Fruit fly (Drosophila melanogaster) whole organism, embryonic: Measurements from ENCODE around the gene Indy.

Experiments used
- Antp ChIP-seq: fragments of 200-800 bp; sonication (Bioruptor generic); optimal IDR thresholded peaks from 3 replicates; lab custom pipeline; 2016; ENCODE audit warnings: missing biosample characterization, missing genetic modification characterization
- Asciz ChIP-seq: fragments of 200-800 bp; sonication (Bioruptor generic); optimal IDR thresholded peaks from 2 replicates; lab custom pipeline; 2017; ENCODE audit warnings: missing biosample characterization, mild to moderate bottlenecking, missing genetic modification characterization, missing genetic modification reagents
- Bteb2 ChIP-seq: fragments of 200-800 bp; sonication (Bioruptor generic); optimal IDR thresholded peaks from 2 replicates; lab custom pipeline; 2016; ENCODE audit warnings: missing biosample characterization, missing genetic modification characterization
- C15 ChIP-seq: fragments of 200-800 bp; sonication (Bioruptor generic); IDR thresholded peaks from 3 replicates; pipeline ENCODE4 v1.3.6; 2022; ENCODE audit warnings: missing biosample characterization, missing genetic modification characterization
- CG10147 ChIP-seq: fragments of 200-800 bp; sonication (Bioruptor generic); optimal IDR thresholded peaks from 2 replicates; lab custom pipeline; 2019; ENCODE audit warnings: missing biosample characterization, mild to moderate bottlenecking, missing genetic modification characterization, moderate library complexity
- CG10654 ChIP-seq: fragments of 200-800 bp; sonication (Bioruptor generic); optimal IDR thresholded peaks from 2 replicates; lab custom pipeline; 2016; ENCODE audit warnings: missing biosample characterization, missing genetic modification characterization
- CG11560 ChIP-seq: fragments of 200-800 bp; sonication (Bioruptor generic); IDR thresholded peaks from 3 replicates; pipeline ENCODE4 v1.3.6; 2022; ENCODE audit warnings: missing biosample characterization, missing genetic modification characterization
- CG11695 ChIP-seq: fragments of 200-800 bp; sonication (Bioruptor generic); IDR thresholded peaks from 3 replicates; pipeline ENCODE4 v1.3.6; 2022; ENCODE audit warnings: missing biosample characterization, missing genetic modification characterization
- CG14710 ChIP-seq: fragments of 200-800 bp; sonication (Bioruptor generic); optimal IDR thresholded peaks from 3 replicates; lab custom pipeline; 2019; ENCODE audit warnings: missing biosample characterization, mild to moderate bottlenecking, missing genetic modification characterization, moderate library complexity
- CG15514 ChIP-seq: fragments of 200-800 bp; sonication (Bioruptor generic); optimal IDR thresholded peaks from 3 replicates; lab custom pipeline; 2017; ENCODE audit warnings: missing biosample characterization, missing genetic modification characterization, mild to moderate bottlenecking, moderate library complexity, missing genetic modification reagents
- CG16815 ChIP-seq: fragments of 200-800 bp; sonication (Bioruptor generic); optimal IDR thresholded peaks from 3 replicates; lab custom pipeline; 2017; ENCODE audit warnings: missing biosample characterization, mild to moderate bottlenecking, missing genetic modification characterization
- CG17328 ChIP-seq: fragments of 200-800 bp; sonication (Bioruptor generic); IDR thresholded peaks from 2 replicates; pipeline ENCODE4 v1.3.6; 2022; ENCODE audit warnings: missing biosample characterization, missing genetic modification characterization
- CG17361 ChIP-seq: fragments of 200-800 bp; sonication (Bioruptor generic); IDR thresholded peaks from 3 replicates; pipeline ENCODE4 v1.3.6; 2022; ENCODE audit warnings: missing biosample characterization, missing genetic modification characterization
- CG18011 ChIP-seq: fragments of 200-800 bp; sonication (Bioruptor generic); optimal IDR thresholded peaks from 2 replicates; lab custom pipeline; 2017; ENCODE audit warnings: missing biosample characterization, missing genetic modification characterization, mild to moderate bottlenecking, moderate library complexity, missing genotype
- CG18619 ChIP-seq: fragments of 200-800 bp; sonication (Bioruptor generic); optimal IDR thresholded peaks from 3 replicates; lab custom pipeline; 2017; ENCODE audit warnings: missing biosample characterization, mild to moderate bottlenecking, missing genetic modification characterization
- CG3847 ChIP-seq: fragments of 200-800 bp; sonication (Bioruptor generic); IDR thresholded peaks from 2 replicates; pipeline ENCODE4 v1.3.6; 2022; ENCODE audit warnings: missing biosample characterization, missing genetic modification characterization
- CG3995 ChIP-seq: fragments of 200-800 bp; sonication (Bioruptor generic); optimal IDR thresholded peaks from 3 replicates; lab custom pipeline; 2016; ENCODE audit warnings: missing biosample characterization, missing genetic modification characterization
- CG4360 ChIP-seq: fragments of 200-800 bp; sonication (Bioruptor generic); IDR thresholded peaks from 2 replicates; pipeline ENCODE4 v1.3.6; 2022; ENCODE audit warnings: missing biosample characterization, missing genetic modification characterization
- CG6272 ChIP-seq: fragments of 200-800 bp; sonication (Bioruptor generic); IDR thresholded peaks from 2 replicates; pipeline ENCODE4 v1.3.6; 2022; ENCODE audit warnings: missing biosample characterization, missing genetic modification characterization
- CG6654 ChIP-seq: fragments of 200-800 bp; sonication (Bioruptor generic); optimal IDR thresholded peaks from 2 replicates; lab custom pipeline; 2017; ENCODE audit warnings: missing biosample characterization, mild to moderate bottlenecking, missing genetic modification characterization
- CG7271 ChIP-seq: fragments of 200-800 bp; sonication (Bioruptor generic); optimal IDR thresholded peaks from 2 replicates; lab custom pipeline; 2018; ENCODE audit warnings: missing biosample characterization, mild to moderate bottlenecking, missing genetic modification characterization, moderate library complexity
- CTCF ChIP-seq: fragments of 200-800 bp; sonication (Bioruptor generic); optimal IDR thresholded peaks from 2 replicates; lab custom pipeline; 2017; ENCODE audit warnings: missing biosample characterization, mild to moderate bottlenecking, missing genetic modification characterization, moderate library complexity
- CrebB ChIP-seq: fragments of 200-800 bp; sonication (Bioruptor generic); optimal IDR thresholded peaks from 3 replicates; lab custom pipeline; 2018; ENCODE audit warnings: missing biosample characterization, mild to moderate bottlenecking, missing genetic modification characterization
- Dbx ChIP-seq: fragments of 200-800 bp; sonication (Bioruptor generic); IDR thresholded peaks from 3 replicates; pipeline ENCODE4 v1.3.6; 2022; ENCODE audit warnings: missing biosample characterization, missing genetic modification characterization
- E2f2 ChIP-seq: fragments of 200-800 bp; sonication (Bioruptor generic); IDR thresholded peaks from 2 replicates; pipeline ENCODE4 v1.3.6; 2022; ENCODE audit warnings: missing biosample characterization, missing genetic modification characterization
- Hr39 ChIP-seq: fragments of >200 bp; optimal IDR thresholded peaks from 2 replicates; lab custom pipeline; 2017
- Lhr ChIP-seq: fragments of 200-800 bp; sonication (Bioruptor generic); optimal IDR thresholded peaks from 3 replicates; lab custom pipeline; 2017; ENCODE audit warnings: mild to moderate bottlenecking, missing biosample characterization, missing genetic modification reagents, missing genetic modification characterization
- NK7.1 ChIP-seq: fragments of 200-800 bp; sonication (Bioruptor generic); optimal IDR thresholded peaks from 3 replicates; lab custom pipeline; 2016; ENCODE audit warnings: missing biosample characterization, missing genetic modification characterization
- Nf-YA ChIP-seq: fragments of 200-800 bp; sonication (Bioruptor generic); IDR thresholded peaks from 2 replicates; pipeline ENCODE4 v1.3.6; 2022; ENCODE audit warnings: missing biosample characterization, missing genetic modification characterization
- Rx ChIP-seq: fragments of 200-800 bp; sonication (Bioruptor generic); IDR thresholded peaks from 2 replicates; pipeline ENCODE4 v1.3.6; 2022; ENCODE audit warnings: missing biosample characterization, missing genetic modification characterization
- Side ChIP-seq: fragments of 200-800 bp; sonication (Bioruptor generic); optimal IDR thresholded peaks from 2 replicates; lab custom pipeline; 2016; ENCODE audit warnings: missing biosample characterization, missing genetic modification characterization
- Taf1 ChIP-seq: fragments of 200-800 bp; sonication (Bioruptor generic); IDR thresholded peaks from 2 replicates; pipeline ENCODE4 v1.3.6; 2022; ENCODE audit warnings: missing biosample characterization, missing genetic modification characterization
- Usf ChIP-seq: fragments of 200-800 bp; sonication (Bioruptor generic); optimal IDR thresholded peaks from 2 replicates; lab custom pipeline; 2017; ENCODE audit warnings: missing genotype, missing biosample characterization, missing genetic modification characterization
- abd-A ChIP-seq: fragments of 200-800 bp; sonication (Bioruptor generic); optimal IDR thresholded peaks from 3 replicates; lab custom pipeline; 2019; ENCODE audit warnings: missing biosample characterization, mild to moderate bottlenecking, missing genetic modification characterization, moderate library complexity
- ac ChIP-seq: fragments of 200-800 bp; sonication (Bioruptor generic); optimal IDR thresholded peaks from 3 replicates; lab custom pipeline; 2017; ENCODE audit warnings: missing biosample characterization, mild to moderate bottlenecking, missing genetic modification characterization
- chif ChIP-seq, 2 experiments: fragments of 200-800 bp; sonication (Bioruptor generic); optimal IDR thresholded peaks; 3 replicates each; lab custom pipeline; 2016; ENCODE audit warnings: missing biosample characterization in 2 of 2, missing genetic modification characterization in 2 of 2
- dan ChIP-seq: fragments of 200-800 bp; sonication (Bioruptor generic); IDR thresholded peaks from 2 replicates; pipeline ENCODE4 v1.3.6; 2022; ENCODE audit warnings: missing biosample characterization, missing genetic modification characterization
- dati ChIP-seq: fragments of 200-800 bp; sonication (Bioruptor generic); IDR thresholded peaks from 2 replicates; pipeline ENCODE4 v1.3.6; 2022; ENCODE audit warnings: missing biosample characterization, missing genetic modification characterization
- dm ChIP-seq: fragments of 200-800 bp; sonication (Bioruptor generic); optimal IDR thresholded peaks from 3 replicates; lab custom pipeline; 2016; ENCODE audit warnings: missing biosample characterization, missing genetic modification characterization
- fd3F ChIP-seq: fragments of 200-800 bp; sonication (Bioruptor generic); optimal IDR thresholded peaks from 2 replicates; lab custom pipeline; 2018; ENCODE audit warnings: missing biosample characterization, mild to moderate bottlenecking, missing genetic modification characterization, moderate library complexity
- kay ChIP-seq: fragments of 200-800 bp; sonication (Bioruptor generic); optimal IDR thresholded peaks from 2 replicates; lab custom pipeline; 2016; ENCODE audit warnings: missing biosample characterization, missing genetic modification characterization
- lab ChIP-seq: fragments of 200-800 bp; sonication (Bioruptor generic); optimal IDR thresholded peaks from 3 replicates; lab custom pipeline; 2017; ENCODE audit warnings: missing biosample characterization, missing genetic modification characterization, mild to moderate bottlenecking, moderate library complexity, missing genetic modification reagents
- mam ChIP-seq: fragments of 200-800 bp; sonication (Bioruptor generic); optimal IDR thresholded peaks from 3 replicates; lab custom pipeline; 2016; ENCODE audit warnings: missing biosample characterization, missing genetic modification characterization
- nau ChIP-seq: fragments of 200-800 bp; sonication (Bioruptor generic); optimal IDR thresholded peaks from 3 replicates; lab custom pipeline; 2017; ENCODE audit warnings: missing biosample characterization, mild to moderate bottlenecking, missing genetic modification characterization, missing genetic modification reagents
- pnt ChIP-seq: fragments of 200-800 bp; sonication (Bioruptor generic); optimal IDR thresholded peaks from 3 replicates; lab custom pipeline; 2016; ENCODE audit warnings: missing biosample characterization, missing genetic modification characterization
- ranshi ChIP-seq: fragments of 200-800 bp; sonication (Bioruptor generic); IDR thresholded peaks from 2 replicates; pipeline ENCODE4 v1.3.6; 2022; ENCODE audit warnings: missing biosample characterization, missing genetic modification characterization
- seq ChIP-seq: fragments of 200-800 bp; sonication (Bioruptor generic); IDR thresholded peaks from 2 replicates; pipeline ENCODE4 v1.3.6; 2022; ENCODE audit warnings: missing biosample characterization, missing genetic modification characterization
- sob ChIP-seq: fragments of 200-800 bp; sonication (Bioruptor generic); IDR thresholded peaks from 2 replicates; pipeline ENCODE4 v1.3.6; 2022; ENCODE audit warnings: missing biosample characterization, missing genetic modification characterization
- unc-4 ChIP-seq: fragments of 200-800 bp; sonication (Bioruptor generic); IDR thresholded peaks from 2 replicates; pipeline ENCODE4 v1.3.6; 2022; ENCODE audit warnings: missing biosample characterization, missing genetic modification characterization; ENCODE audit not compliant: partially characterized antibody
- zen ChIP-seq: fragments of 200-800 bp; sonication (Bioruptor generic); optimal IDR thresholded peaks from 3 replicates; lab custom pipeline; 2018; ENCODE audit warnings: missing biosample characterization, mild to moderate bottlenecking, missing genetic modification characterization, moderate library complexity

The Indy gene

dm6 chr3L:18890283-18891175 is 44.5 kb upstream of the Indy start, which contains the start of gene CG3961 (continued):
- peak; percentile 81 for TF ChIP-seq CG15514
- peak; percentile 94 for TF ChIP-seq kay (GFP tag; lab: Kevin White, UChicago)
- peak; percentile 72 for TF ChIP-seq Antp (GFP tag; lab: Kevin White, UChicago)
- peak; percentile 83 for TF ChIP-seq pnt
- TF ChIP-seq Usf = peak; percentile 91
- TF ChIP-seq Side (GFP tag; lab: Kevin White, UChicago) = peak; percentile 40
- TF ChIP-seq CTCF (GFP tag; lab: Kevin White, UChicago) = peak; percentile 72
- peak; percentile 88 for TF ChIP-seq ranshi (GFP tag; lab: Robert Waterston, UW)
- TF ChIP-seq CG6272 (GFP tag; lab: Robert Waterston, UW) = no peak; the same call in 1 of the 2 replicates
- no peak for TF ChIP-seq dan (GFP tag; lab: Robert Waterston, UW)
- peak; percentile 36 for TF ChIP-seq CG3995 (GFP tag; lab: Kevin White, UChicago)
- TF ChIP-seq abd-A (tag; lab: Kevin White, UChicago) = peak; percentile 13
- TF ChIP-seq CG17328 = peak; percentile 92
- TF ChIP-seq CG7271 (tag; lab: Kevin White, UChicago) = peak; percentile 57
- TF ChIP-seq nau = peak; percentile 95
- no peak for TF ChIP-seq unc-4 (GFP tag; lab: Robert Waterston, UW)
- peak; percentile 82 for TF ChIP-seq CG18011
- peak; percentile 85 for TF ChIP-seq dm (GFP tag; lab: Kevin White, UChicago)
- TF ChIP-seq Lhr (GFP tag; lab: Kevin White, UChicago) = peak; percentile 95
- TF ChIP-seq dati (GFP tag; lab: Robert Waterston, UW) = peak; percentile 49
- TF ChIP-seq Bteb2 (GFP tag; lab: Kevin White, UChicago) = peak; percentile 91
- TF ChIP-seq zen (tag; lab: Kevin White, UChicago) = peak; percentile 94
- peak; percentile 51; the same call in 1 of the 2 replicates for TF ChIP-seq Taf1
- TF ChIP-seq CG14710 (tag; lab: Kevin White, UChicago) = peak; percentile 98
- peak; percentile 95 for TF ChIP-seq CG10654 (GFP tag; lab: Kevin White, UChicago)
- TF ChIP-seq CG4360 (GFP tag; lab: Robert Waterston, UW) = peak; percentile 62
- peak; percentile 84; the same call in 2 of the 3 replicates for TF ChIP-seq CG11560 (tag; lab: Robert Waterston, UW)
- TF ChIP-seq E2f2 (GFP tag; lab: Robert Waterston, UW) = peak; percentile 79
- TF ChIP-seq Asciz (GFP tag; lab: Kevin White, UChicago) = peak; percentile 98
- TF ChIP-seq C15 (GFP tag; lab: Robert Waterston, UW) = no peak; the same call in 2 of the 3 replicates
- TF ChIP-seq CG6654 (GFP tag; lab: Kevin White, UChicago) = peak; percentile 89
- TF ChIP-seq fd3F = peak; percentile 93
- TF ChIP-seq CG3847 (GFP tag; lab: Robert Waterston, UW) = peak; percentile 88
- peak; percentile 100 for TF ChIP-seq CG17361 (GFP tag; lab: Robert Waterston, UW)
- TF ChIP-seq Hr39 (lab: Kevin White, UChicago) = no peak
- peak; percentile 81 for TF ChIP-seq NK7.1 (GFP tag; lab: Kevin White, UChicago)
- peak; percentile 93 for TF ChIP-seq CrebB
- TF ChIP-seq seq = peak; percentile 89
- peak; percentile 90 for TF ChIP-seq sob (GFP tag; lab: Robert Waterston, UW)
- peak; percentile 98 for TF ChIP-seq CG18619 (GFP tag; lab: Kevin White, UChicago)
- TF ChIP-seq Nf-YA (GFP tag; lab: Robert Waterston, UW) = peak; percentile 76
- peak; percentile 76 for TF ChIP-seq ac (GFP tag; lab: Kevin White, UChicago)
- peak; percentile 97 for TF ChIP-seq lab (GFP tag; lab: Kevin White, UChicago)
- peak; percentile 85 to 94 for TF ChIP-seq chif (GFP tag; optimal IDR thresholded peaks at IDR 0.05; lab: Kevin White, UChicago)
- peak; percentile 64 for TF ChIP-seq Rx (GFP tag; lab: Robert Waterston, UW)
- TF ChIP-seq Dbx (GFP tag; lab: Robert Waterston, UW) = peak; percentile 80
- peak; percentile 97 for TF ChIP-seq CG10147
- TF ChIP-seq mam (GFP tag; lab: Kevin White, UChicago) = peak; percentile 82
- TF ChIP-seq CG11695 (GFP tag; lab: Robert Waterston, UW) = peak; percentile 97
- TF ChIP-seq CG16815 (GFP tag; lab: Kevin White, UChicago) = peak; percentile 97
